Fruit fly (Drosophila melanogaster): ENCODE measurements around the gene Ca-alpha1T.

- no peak for TF ChIP-seq CG33017 (tag; optimal IDR thresholded peaks at IDR 0.05)
- TF ChIP-seq Crg-1 (GFP tag; optimal IDR thresholded peaks at IDR 0.05): no peak
Measured at dm6 chrX:6104724-6105123, 87.6 kb downstream of the Ca-alpha1T start.

All from whole organism, adult.